Worm (Caenorhabditis elegans) whole organism, early embryonic: ENCODE measurements around the gene B0252.8.

ENCODE experiments used
- B0310.2 ChIP-seq: sonication (generic microtip); optimal IDR thresholded peaks from 2 replicates; lab custom pipeline; 2016; ENCODE audit warnings: mild to moderate bottlenecking, missing genetic modification characterization, missing compliant biosample characterization
- F13C5.2 ChIP-seq: sonication (generic microtip); optimal IDR thresholded peaks from 2 replicates; lab custom pipeline; 2017; ENCODE audit warnings: mild to moderate bottlenecking, missing genetic modification characterization, inconsistent platforms, missing compliant biosample characterization
- aly-1 ChIP-seq: sonication (generic microtip); optimal IDR thresholded peaks from 2 replicates; lab custom pipeline; 2016; ENCODE audit warnings: missing genetic modification characterization, missing compliant biosample characterization
- ama-1 ChIP-seq: fragments of 150-350 bp; optimal IDR thresholded peaks from 2 replicates; lab custom pipeline; 2014
- ceh-36 ChIP-seq: sonication (generic microtip); optimal IDR thresholded peaks from 2 replicates; lab custom pipeline; 2016; ENCODE audit warnings: missing genetic modification characterization, inconsistent platforms, missing compliant biosample characterization
- ets-7 ChIP-seq: sonication (generic microtip); optimal IDR thresholded peaks from 2 replicates; lab custom pipeline; 2016; ENCODE audit warnings: missing genotype, missing genetic modification characterization, missing compliant biosample characterization
- flt-1 ChIP-seq: fragments of 200-800 bp; sonication (Bioruptor generic); IDR thresholded peaks from 2 replicates; pipeline ENCODE4 v1.3.6; 2022; ENCODE audit warnings: missing genetic modification characterization, missing compliant biosample characterization
- hmbx-1 ChIP-seq: sonication (generic microtip); optimal IDR thresholded peaks from 2 replicates; lab custom pipeline; 2016; ENCODE audit warnings: mild to moderate bottlenecking, missing genetic modification characterization, missing compliant biosample characterization
- hnd-1 ChIP-seq: sonication (generic microtip); optimal IDR thresholded peaks from 2 replicates; lab custom pipeline; 2016; ENCODE audit warnings: missing genetic modification characterization, missing compliant biosample characterization
- sea-1 ChIP-seq: fragments of 200-800 bp; sonication (Bioruptor generic); conservative IDR thresholded peaks from 2 replicates; pipeline ENCODE4 v1.3.6; 2022; ENCODE audit warnings: missing genetic modification characterization, missing compliant biosample characterization
- tbx-11 ChIP-seq: fragments of 200-800 bp; sonication (Bioruptor generic); IDR thresholded peaks from 2 replicates; pipeline ENCODE4 v1.3.6; 2022; ENCODE audit warnings: missing genetic modification characterization, missing compliant biosample characterization
- tbx-37 ChIP-seq: fragments of 200-800 bp; sonication (Bioruptor generic); conservative IDR thresholded peaks from 2 replicates; pipeline ENCODE4 v1.3.6; 2022; ENCODE audit warnings: missing genetic modification reagents, missing genetic modification characterization, missing compliant biosample characterization
- tra-4 ChIP-seq: sonication (generic microtip); optimal IDR thresholded peaks from 2 replicates; lab custom pipeline; 2017; ENCODE audit warnings: missing genetic modification characterization, missing compliant biosample characterization

- TF ChIP-seq flt-1 (GFP tag; lab: Robert Waterston, UW): no peak
- no peak for TF ChIP-seq hmbx-1 (tag; lab: Kevin White, UChicago)
- no peak for TF ChIP-seq F13C5.2 (tag; lab: Kevin White, UChicago)
- TF ChIP-seq ama-1 (lab: Kevin White, UChicago): no peak
- TF ChIP-seq ets-7 (tag; lab: Kevin White, UChicago): no peak
- no peak for TF ChIP-seq tbx-37 (GFP tag; lab: Robert Waterston, UW)
- TF ChIP-seq tbx-11: no peak
- no peak for TF ChIP-seq ceh-36 (tag; lab: Kevin White, UChicago)
- no peak for TF ChIP-seq aly-1 (tag; lab: Kevin White, UChicago)
- no peak for TF ChIP-seq tra-4 (tag; lab: Kevin White, UChicago)
- TF ChIP-seq sea-1: no peak
- TF ChIP-seq hnd-1 (tag; lab: Kevin White, UChicago): no peak
- TF ChIP-seq B0310.2: no peak
Measured at ce11 chrII:6923792-6924191, 7.8 kb downstream of the B0252.8 start.
